Fruit fly (Drosophila melanogaster) whole organism, embryonic: ENCODE data around the gene CG12398.
A peak's percentile ranks its signal among the peaks of the same experiment; 100 is the strongest.

Source experiments
- B-H1 ChIP-seq: fragments of 200-800 bp; sonication (Bioruptor generic); IDR thresholded peaks from 3 replicates; pipeline ENCODE4 v1.3.6; 2022; ENCODE audit warnings: missing biosample characterization, missing genetic modification characterization
- B-H2 ChIP-seq: fragments of 200-800 bp; sonication (Bioruptor generic); optimal IDR thresholded peaks from 2 replicates; lab custom pipeline; 2018; ENCODE audit warnings: missing biosample characterization, mild to moderate bottlenecking, missing genetic modification characterization
- CG12219 ChIP-seq: fragments of 200-800 bp; sonication (Bioruptor generic); optimal IDR thresholded peaks from 3 replicates; lab custom pipeline; 2018; ENCODE audit warnings: missing biosample characterization, mild to moderate bottlenecking, missing genetic modification characterization
- CG12659 ChIP-seq: fragments of 200-800 bp; sonication (Bioruptor generic); optimal IDR thresholded peaks from 3 replicates; lab custom pipeline; 2017; ENCODE audit warnings: mild to moderate bottlenecking, missing biosample characterization, missing genetic modification reagents, missing genetic modification characterization
- CG12769 ChIP-seq: fragments of 200-800 bp; sonication (Bioruptor generic); optimal IDR thresholded peaks from 2 replicates; lab custom pipeline; 2019; ENCODE audit warnings: missing biosample characterization, mild to moderate bottlenecking, missing genetic modification characterization, moderate library complexity
- CG14014 ChIP-seq: fragments of 200-800 bp; sonication (Bioruptor generic); IDR thresholded peaks from 2 replicates; pipeline ENCODE4 v1.3.6; 2022; ENCODE audit warnings: missing biosample characterization, missing genetic modification characterization
- CG14965 ChIP-seq: fragments of 200-800 bp; sonication (Bioruptor generic); optimal IDR thresholded peaks from 2 replicates; lab custom pipeline; 2016; ENCODE audit warnings: missing biosample characterization, missing genetic modification characterization, borderline replicate concordance
- CG15479 ChIP-seq: fragments of 200-800 bp; sonication (Bioruptor generic); optimal IDR thresholded peaks from 3 replicates; lab custom pipeline; 2019; ENCODE audit warnings: missing biosample characterization, mild to moderate bottlenecking, missing genetic modification characterization, moderate library complexity
- CG17802 ChIP-seq: fragments of 200-800 bp; sonication (Bioruptor generic); optimal IDR thresholded peaks from 2 replicates; lab custom pipeline; 2018; ENCODE audit warnings: missing biosample characterization, mild to moderate bottlenecking, missing genetic modification characterization, moderate library complexity
- CG30403 ChIP-seq: fragments of 200-800 bp; sonication (Bioruptor generic); optimal IDR thresholded peaks from 3 replicates; lab custom pipeline; 2016; ENCODE audit warnings: missing biosample characterization, missing genetic modification characterization
- CG32767 ChIP-seq: fragments of 200-800 bp; sonication (Bioruptor generic); IDR thresholded peaks from 2 replicates; pipeline ENCODE4 v1.3.6; 2022; ENCODE audit warnings: missing biosample characterization, missing genetic modification characterization
- CG34376 ChIP-seq: fragments of 200-800 bp; sonication (Bioruptor generic); optimal IDR thresholded peaks from 2 replicates; lab custom pipeline; 2018; ENCODE audit warnings: missing biosample characterization, mild to moderate bottlenecking, missing genetic modification characterization
- CG34422 ChIP-seq: fragments of 200-800 bp; sonication (Bioruptor generic); IDR thresholded peaks from 3 replicates; pipeline ENCODE4 v1.3.6; 2022; ENCODE audit warnings: missing biosample characterization, missing genetic modification characterization
- CG4730 ChIP-seq: fragments of 200-800 bp; sonication (Bioruptor generic); IDR thresholded peaks from 2 replicates; pipeline ENCODE4 v1.3.6; 2022; ENCODE audit warnings: missing biosample characterization, missing genetic modification characterization
- CG4854 ChIP-seq: fragments of 200-800 bp; sonication (Bioruptor generic); optimal IDR thresholded peaks from 2 replicates; lab custom pipeline; 2016; ENCODE audit warnings: missing biosample characterization, missing genetic modification characterization, inconsistent platforms
- CG5245 ChIP-seq: fragments of 200-800 bp; sonication (Bioruptor generic); optimal IDR thresholded peaks from 3 replicates; lab custom pipeline; 2016; ENCODE audit warnings: missing biosample characterization, missing genetic modification characterization
- CG6765 ChIP-seq: fragments of 200-800 bp; sonication (Bioruptor generic); optimal IDR thresholded peaks from 3 replicates; lab custom pipeline; 2017; ENCODE audit warnings: missing biosample characterization, mild to moderate bottlenecking, missing genetic modification characterization
- CG8089 ChIP-seq: fragments of 200-800 bp; sonication (Bioruptor generic); optimal IDR thresholded peaks from 3 replicates; lab custom pipeline; 2016; ENCODE audit warnings: missing biosample characterization, missing genetic modification characterization
- CG8765 ChIP-seq: fragments of 200-800 bp; sonication (Bioruptor generic); IDR thresholded peaks from 2 replicates; pipeline ENCODE4 v1.3.6; 2022; ENCODE audit warnings: missing biosample characterization, missing genetic modification characterization
- D ChIP-seq, 2 experiments: fragments of 200-800 bp in 1 of 2; fragments of >200 bp in 1 of 2; sonication (Bioruptor generic) in 1 of 2; optimal IDR thresholded peaks; 2 replicates in 1 of 2; 3 replicates in 1 of 2; lab custom pipeline; 2017; ENCODE audit warnings: mild to moderate bottlenecking in 1 of 2, missing biosample characterization in 1 of 2, missing genetic modification characterization in 1 of 2, missing genetic modification reagents in 1 of 2
- Dad ChIP-seq: fragments of 200-800 bp; sonication (Bioruptor generic); optimal IDR thresholded peaks from 3 replicates; lab custom pipeline; 2016; ENCODE audit warnings: missing biosample characterization, missing genetic modification characterization
- Fer3 ChIP-seq: fragments of 200-800 bp; sonication (Bioruptor generic); optimal IDR thresholded peaks from 2 replicates; lab custom pipeline; 2018; ENCODE audit warnings: missing biosample characterization, mild to moderate bottlenecking, missing genetic modification characterization, moderate library complexity
- Gug ChIP-seq: fragments of 200-800 bp; sonication (Bioruptor generic); IDR thresholded peaks from 4 replicates; pipeline ENCODE4 v1.3.6; 2022; ENCODE audit warnings: missing biosample characterization, missing genetic modification characterization
- Hmx ChIP-seq: fragments of 200-800 bp; sonication (Bioruptor generic); optimal IDR thresholded peaks from 2 replicates; lab custom pipeline; 2016; ENCODE audit warnings: missing biosample characterization, missing genetic modification characterization
- NC2α ChIP-seq: fragments of 200-800 bp; sonication (Bioruptor generic); optimal IDR thresholded peaks from 2 replicates; lab custom pipeline; 2016; ENCODE audit warnings: missing biosample characterization, missing genetic modification characterization
- Scr ChIP-seq: fragments of 200-800 bp; sonication (Bioruptor generic); IDR thresholded peaks from 2 replicates; pipeline ENCODE4 v1.3.6; 2022; ENCODE audit warnings: missing biosample characterization, missing genetic modification characterization; ENCODE audit not compliant: partially characterized antibody
- TFAM ChIP-seq: fragments of 200-800 bp; sonication (Bioruptor generic); optimal IDR thresholded peaks from 2 replicates; lab custom pipeline; 2017; ENCODE audit warnings: missing biosample characterization, missing genetic modification characterization, inconsistent platforms
- Vsx1 ChIP-seq: fragments of 200-800 bp; sonication (Bioruptor generic); optimal IDR thresholded peaks from 2 replicates; lab custom pipeline; 2017; ENCODE audit warnings: missing biosample characterization, mild to moderate bottlenecking, missing genetic modification characterization, missing genetic modification reagents
- bsh ChIP-seq, 2 experiments: fragments of 200-800 bp; sonication (Bioruptor generic); optimal IDR thresholded peaks; 2 replicates each; lab custom pipeline; 2017 to 2018; ENCODE audit warnings: mild to moderate bottlenecking in 2 of 2, missing biosample characterization in 2 of 2, missing genetic modification characterization in 2 of 2, moderate library complexity in 1 of 2
- cas ChIP-seq: fragments of 200-800 bp; sonication (Bioruptor generic); IDR thresholded peaks from 2 replicates; pipeline ENCODE4 v1.3.6; 2022; ENCODE audit warnings: missing biosample characterization, missing genetic modification characterization
- dan ChIP-seq: fragments of 200-800 bp; sonication (Bioruptor generic); IDR thresholded peaks from 2 replicates; pipeline ENCODE4 v1.3.6; 2022; ENCODE audit warnings: missing biosample characterization, missing genetic modification characterization
- dm ChIP-seq: fragments of 200-800 bp; sonication (Bioruptor generic); optimal IDR thresholded peaks from 3 replicates; lab custom pipeline; 2016; ENCODE audit warnings: missing biosample characterization, missing genetic modification characterization
- esg ChIP-seq: fragments of 200-800 bp; sonication (Bioruptor generic); conservative IDR thresholded peaks from 2 replicates; pipeline ENCODE4 v1.3.6; 2022; ENCODE audit warnings: missing biosample characterization, missing genetic modification characterization
- fd3F ChIP-seq: fragments of 200-800 bp; sonication (Bioruptor generic); optimal IDR thresholded peaks from 2 replicates; lab custom pipeline; 2018; ENCODE audit warnings: missing biosample characterization, mild to moderate bottlenecking, missing genetic modification characterization, moderate library complexity
- ftz-f1 ChIP-seq: fragments of 200-800 bp; sonication (Bioruptor generic); optimal IDR thresholded peaks from 2 replicates; lab custom pipeline; 2016; ENCODE audit warnings: missing biosample characterization, missing genetic modification characterization
- grau ChIP-seq: fragments of 200-800 bp; optimal IDR thresholded peaks from 3 replicates; lab custom pipeline; 2019; ENCODE audit warnings: missing biosample characterization, mild to moderate bottlenecking, missing genetic modification characterization, moderate library complexity
- grn ChIP-seq: fragments of 200-800 bp; sonication (Bioruptor generic); optimal IDR thresholded peaks from 3 replicates; lab custom pipeline; 2017; ENCODE audit warnings: missing biosample characterization, missing genetic modification characterization
- kah ChIP-seq: fragments of 200-800 bp; sonication (Bioruptor generic); optimal IDR thresholded peaks from 2 replicates; lab custom pipeline; 2018; ENCODE audit warnings: missing biosample characterization, mild to moderate bottlenecking, missing genetic modification characterization
- mam ChIP-seq: fragments of 200-800 bp; sonication (Bioruptor generic); optimal IDR thresholded peaks from 3 replicates; lab custom pipeline; 2016; ENCODE audit warnings: missing biosample characterization, missing genetic modification characterization
- mirr ChIP-seq: fragments of 200-800 bp; sonication (Bioruptor generic); optimal IDR thresholded peaks from 3 replicates; lab custom pipeline; 2018; ENCODE audit warnings: missing biosample characterization, mild to moderate bottlenecking, missing genetic modification characterization
- pho ChIP-seq: fragments of 200-800 bp; sonication (Bioruptor generic); optimal IDR thresholded peaks from 2 replicates; lab custom pipeline; 2016; ENCODE audit warnings: missing biosample characterization, missing genetic modification characterization
- phol ChIP-seq: fragments of 200-800 bp; sonication (Bioruptor generic); optimal IDR thresholded peaks from 3 replicates; lab custom pipeline; 2018; ENCODE audit warnings: missing biosample characterization, mild to moderate bottlenecking, missing genetic modification characterization, moderate library complexity
- scrt ChIP-seq: fragments of 200-800 bp; sonication (Bioruptor generic); optimal IDR thresholded peaks from 2 replicates; lab custom pipeline; 2018; ENCODE audit warnings: missing biosample characterization, mild to moderate bottlenecking, missing genetic modification characterization, moderate library complexity
- sd ChIP-seq: fragments of 200-800 bp; sonication (Bioruptor generic); optimal IDR thresholded peaks from 3 replicates; lab custom pipeline; 2018; ENCODE audit warnings: missing biosample characterization, mild to moderate bottlenecking, missing genetic modification characterization, moderate library complexity
- sens ChIP-seq: fragments of 200-800 bp; sonication (Bioruptor generic); peaks from one replicate; lab custom pipeline; 2016; ENCODE audit warnings: missing biosample characterization, missing genetic modification characterization
- sna ChIP-seq: fragments of 200-800 bp; sonication (Bioruptor generic); IDR thresholded peaks from 2 replicates; pipeline ENCODE4 v1.3.6; 2022; ENCODE audit warnings: missing biosample characterization, missing genetic modification characterization; ENCODE audit not compliant: partially characterized antibody
- usp ChIP-seq: fragments of >200 bp; optimal IDR thresholded peaks from 2 replicates; lab custom pipeline; 2017; ENCODE audit warnings: missing biosample characterization, missing genetic modification characterization

Gene CG12398

DNA sequence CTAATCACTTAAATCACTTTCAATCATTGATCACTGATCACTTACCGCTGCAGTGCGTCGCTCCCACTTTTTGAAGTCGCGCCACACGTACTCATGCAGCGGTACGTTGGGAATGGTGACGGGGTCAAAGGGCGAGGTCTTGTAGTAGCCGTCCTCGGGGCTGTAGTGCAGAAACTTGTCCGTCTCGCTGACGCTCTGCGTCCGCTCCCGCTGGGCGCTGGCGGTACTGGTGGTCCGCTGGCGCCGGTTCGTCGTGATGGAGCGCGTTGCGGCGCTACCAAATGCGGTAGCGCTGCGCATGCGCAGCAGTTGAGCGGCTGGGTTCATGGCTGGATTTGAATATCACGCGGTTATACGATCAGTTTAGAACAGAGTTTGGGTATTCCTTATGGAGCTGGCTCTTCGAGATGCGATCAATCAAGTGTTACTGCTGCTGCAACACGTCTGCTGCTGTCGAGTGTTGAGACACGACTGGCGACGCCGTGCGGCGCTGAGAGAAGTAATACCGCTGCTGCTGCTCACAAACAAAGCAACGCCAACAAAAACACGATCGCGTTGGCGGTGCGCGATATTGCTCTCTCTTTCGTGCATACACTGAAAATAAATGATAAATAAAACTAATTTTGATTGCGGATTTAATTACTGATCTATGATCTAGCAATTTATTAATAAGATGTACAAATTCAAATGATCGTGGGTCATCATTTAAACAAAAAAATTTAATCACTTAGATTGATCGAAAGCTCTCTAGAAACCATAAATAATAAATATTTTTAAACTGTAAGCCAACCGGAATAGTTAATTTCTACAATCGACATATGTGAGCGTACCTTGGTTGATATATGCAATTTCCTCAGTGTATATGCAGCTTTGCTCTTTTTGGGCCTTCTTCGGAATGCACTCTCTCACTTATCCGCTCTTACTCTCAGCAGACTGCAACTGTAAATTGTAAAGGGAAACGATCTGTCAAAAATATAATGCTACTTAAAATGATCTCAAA, 37.0 kb upstream of the CG12398 start (continued):
- TF ChIP-seq fd3F (GFP tag; lab: Kevin White, UChicago) (peak; percentile 73), Hmx (GFP tag; lab: Kevin White, UChicago) (peak; percentile 65), CG12219 (GFP tag; lab: Kevin White, UChicago) (peak; percentile 94), CG17802 (peak; percentile 63), pho (GFP tag; lab: Kevin White, UChicago) (peak; percentile 71), D (optimal IDR thresholded peaks at IDR 0.05; lab: Kevin White, UChicago) (no peak), D (GFP tag; optimal IDR thresholded peaks at IDR 0.05; lab: Kevin White, UChicago) (peak; percentile 97), NC2α (GFP tag; lab: Kevin White, UChicago) (peak; percentile 80), usp (GFP tag; lab: Kevin White, UChicago) (no peak), CG8089 (GFP tag; lab: Kevin White, UChicago) (peak; percentile 76), scrt (GFP tag; lab: Kevin White, UChicago) (peak; percentile 78), Dad (peak; percentile 66), ftz-f1 (GFP tag; lab: Kevin White, UChicago) (no peak), CG4854 (GFP tag; lab: Kevin White, UChicago) (peak; percentile 58), CG30403 (GFP tag; lab: Kevin White, UChicago) (peak; percentile 96), CG32767 (GFP tag; lab: Robert Waterston, UW) (peak; percentile 86), phol (tag; lab: Kevin White, UChicago) (peak; percentile 97), CG12659 (GFP tag; lab: Kevin White, UChicago) (peak; percentile 94), cas (GFP tag; lab: Robert Waterston, UW) (peak; percentile 27; the same call in 1 of the 2 replicates), Scr (GFP tag; lab: Robert Waterston, UW) (0 out of 2 replicates have a peak, but pooled peaks have one; percentile 16), CG14014 (GFP tag; lab: Robert Waterston, UW) (peak; percentile 70), dan (GFP tag; lab: Robert Waterston, UW) (peak; percentile 73; the same call in 1 of the 2 replicates), CG8765 (peak; percentile 78), TFAM (GFP tag; lab: Kevin White, UChicago) (peak; percentile 82), Gug (GFP tag; lab: Robert Waterston, UW) (peak; percentile 58; the same call in 3 of the 4 replicates), Vsx1 (GFP tag; lab: Kevin White, UChicago) (peak; percentile 72), Fer3 (tag; lab: Kevin White, UChicago) (peak; percentile 82), CG34422 (GFP tag; lab: Robert Waterston, UW) (peak; percentile 88), CG6765 (peak; percentile 71)

DNA sequence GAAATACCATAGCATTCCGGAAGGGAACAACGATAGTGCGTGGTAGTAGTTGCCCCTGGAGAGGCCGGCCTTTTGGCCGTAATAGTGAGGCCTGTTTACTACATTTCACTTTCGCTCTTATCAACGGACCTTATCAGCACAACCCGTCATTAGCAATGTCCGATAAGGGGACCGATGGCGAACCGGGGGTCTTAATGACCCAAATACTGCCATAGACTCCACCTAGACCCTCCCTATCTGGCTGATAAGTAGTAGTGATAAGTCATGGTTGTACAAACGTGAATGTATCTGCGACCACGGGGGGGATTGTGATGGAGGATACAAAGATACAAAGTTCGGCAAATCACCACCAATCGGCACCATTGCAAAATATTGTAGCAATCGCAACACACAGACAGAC, 35.6 kb upstream of the CG12398 start:
- TF ChIP-seq sna (GFP tag; lab: Robert Waterston, UW) (no peak), esg (GFP tag; lab: Robert Waterston, UW) (no peak), CG14965 (GFP tag; lab: Kevin White, UChicago) (no peak), sd (peak; percentile 52), CG6765 (no peak), mam (GFP tag; lab: Kevin White, UChicago) (no peak), CG4730 (GFP tag; lab: Robert Waterston, UW) (no peak), kah (GFP tag; lab: Kevin White, UChicago) (no peak), mirr (GFP tag; lab: Kevin White, UChicago) (peak; percentile 70), bsh (GFP tag; optimal IDR thresholded peaks at IDR 0.05; lab: Kevin White, UChicago) (no peak), B-H1 (GFP tag; lab: Robert Waterston, UW) (no peak), Fer3 (tag; lab: Kevin White, UChicago) (no peak), CG5245 (no peak), CG34376 (GFP tag; lab: Kevin White, UChicago) (peak; percentile 56), CG12769 (peak; percentile 71), sens (peak; percentile 33), B-H2 (GFP tag; lab: Kevin White, UChicago) (peak; percentile 3), CG15479 (peak; percentile 49), scrt (GFP tag; lab: Kevin White, UChicago) (no peak), dm (GFP tag; lab: Kevin White, UChicago) (no peak), grn (GFP tag; lab: Kevin White, UChicago) (peak; percentile 80), grau (tag; lab: Kevin White, UChicago) (no peak)
